Worm (Caenorhabditis elegans): ENCODE results near the gene moc-6.

DNA sequence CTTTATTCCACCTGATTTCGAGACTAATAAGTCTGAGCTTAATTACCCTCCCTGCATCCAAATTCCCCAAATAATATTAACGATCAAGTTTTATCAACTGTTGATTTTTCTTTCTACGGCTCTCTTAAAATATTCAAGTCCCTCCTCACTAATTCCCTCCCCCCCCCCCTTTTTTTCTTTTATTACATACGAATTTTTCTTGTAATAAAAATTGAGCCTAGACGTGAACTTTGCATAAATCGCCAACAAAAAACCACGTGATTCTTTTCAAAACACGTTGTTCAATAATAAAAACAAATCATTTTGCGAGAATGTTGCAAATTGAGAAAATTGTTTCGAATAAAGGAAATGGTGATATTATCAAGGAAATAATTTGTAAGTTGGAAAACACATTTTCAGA is 7.4 kb upstream of the moc-6 start, which contains the start of gene K10D2.8:
- no peak for TF ChIP-seq lin-13 (tag; optimal IDR thresholded peaks at IDR 0.05)
- TF ChIP-seq nhr-2 (tag; optimal IDR thresholded peaks at IDR 0.05): no peak
- TF ChIP-seq unc-39 (tag; optimal IDR thresholded peaks at IDR 0.05): no peak
- no peak for TF ChIP-seq unc-62 (GFP tag; optimal IDR thresholded peaks at IDR 0.05)
- TF ChIP-seq lsy-2 (tag; optimal IDR thresholded peaks at IDR 0.05): no peak
- TF ChIP-seq mep-1 (tag; optimal IDR thresholded peaks at IDR 0.05): no peak
- TF ChIP-seq nhr-76 (tag; optimal IDR thresholded peaks at IDR 0.05): no peak
- TF ChIP-seq snpc-4 (tag; optimal IDR thresholded peaks at IDR 0.05): no peak
- no peak for TF ChIP-seq ceh-39 (tag; optimal IDR thresholded peaks at IDR 0.05)
- no peak for TF ChIP-seq ztf-11 (tag; optimal IDR thresholded peaks at IDR 0.05)
- no peak for TF ChIP-seq ham-2 (GFP tag; optimal IDR thresholded peaks at IDR 0.05)
- no peak for TF ChIP-seq elt-3 (tag; optimal IDR thresholded peaks at IDR 0.05)

All from whole organism, mixed stage, embryonic.